Worm (Caenorhabditis elegans): ENCODE measurements around the gene cyp-33C5.

DNA sequence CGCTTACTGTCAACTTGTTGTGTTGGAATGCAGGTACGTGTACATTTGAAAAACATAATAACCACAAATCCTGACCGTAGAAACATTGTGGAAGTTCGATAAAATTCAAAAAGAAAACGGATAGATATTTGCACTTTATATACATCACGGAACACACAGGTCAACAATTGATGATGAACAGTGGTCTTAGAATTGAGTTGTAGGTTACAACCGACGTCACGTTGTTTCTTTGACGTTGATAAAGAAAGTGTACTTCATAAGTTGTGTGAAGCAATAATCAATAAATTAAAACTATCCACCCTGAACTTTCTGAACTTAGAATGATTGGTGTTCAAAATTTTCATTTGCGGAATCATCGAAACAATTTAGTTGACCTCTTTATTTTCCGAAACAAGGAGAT, 26.9 kb downstream of the cyp-33C5 start, which contains the start of gene Y5H2A.1:
- TF ChIP-seq B0019.2 (GFP tag; conservative IDR thresholded peaks at IDR 0.05) (no peak), ama-1 (optimal IDR thresholded peaks at IDR 0.05) (no peak), ama-1 (GFP tag; optimal IDR thresholded peaks at IDR 0.05) (no peak), lin-35 (GFP tag; optimal IDR thresholded peaks at IDR 0.05) (no peak), C17E4.6 (GFP tag; IDR thresholded peaks at IDR 0.05) (no peak), unc-130 (GFP tag; optimal IDR thresholded peaks at IDR 0.05) (no peak), pbrm-1 (GFP tag; IDR thresholded peaks at IDR 0.05) (no peak), B0035.1 (tag; optimal IDR thresholded peaks at IDR 0.05) (no peak), chd-7 (tag; optimal IDR thresholded peaks at IDR 0.05) (no peak), nhr-120 (GFP tag; IDR thresholded peaks at IDR 0.05) (no peak), efl-1 (GFP tag; optimal IDR thresholded peaks at IDR 0.05) (no peak), mcd-1 (GFP tag; IDR thresholded peaks at IDR 0.05) (no peak), ztf-6 (GFP tag; IDR thresholded peaks at IDR 0.05) (no peak), ztf-3 (GFP tag; optimal IDR thresholded peaks at IDR 0.05) (no peak)

Measured in whole organism, young adult.